Worm (Caenorhabditis elegans): Measurements from ENCODE around the gene C50F4.4.

ce11 chrV:9561624-9562179, 25.1 kb downstream of the C50F4.4 start, which contains the start of gene rgef-1:
- TF ChIP-seq dao-5 (tag; optimal IDR thresholded peaks at IDR 0.05) = no peak
- peak; percentile 61 for TF ChIP-seq him-1 (tag; optimal IDR thresholded peaks at IDR 0.05)
- no peak for TF ChIP-seq W03F9.2 (tag; optimal IDR thresholded peaks at IDR 0.05)
